Fruit fly (Drosophila melanogaster) Kc167 (cell line): ENCODE results near the gene wapl.

Source experiments
- Sin3A ChIP-seq: fragments of >200 bp; optimal IDR thresholded peaks from 2 replicates; lab custom pipeline; 2018; ENCODE audit warnings: missing external identifiers
- h ChIP-seq: fragments of >200 bp; optimal IDR thresholded peaks from 3 replicates; lab custom pipeline; 2018; ENCODE audit warnings: missing external identifiers
- psq ChIP-seq: fragments of >200 bp; optimal IDR thresholded peaks from 2 replicates; lab custom pipeline; 2017; ENCODE audit warnings: missing external identifiers
- ttk ChIP-seq: sonication (Bioruptor generic); optimal IDR thresholded peaks from 2 replicates; lab custom pipeline; 2017; ENCODE audit warnings: missing external identifiers

DNA sequence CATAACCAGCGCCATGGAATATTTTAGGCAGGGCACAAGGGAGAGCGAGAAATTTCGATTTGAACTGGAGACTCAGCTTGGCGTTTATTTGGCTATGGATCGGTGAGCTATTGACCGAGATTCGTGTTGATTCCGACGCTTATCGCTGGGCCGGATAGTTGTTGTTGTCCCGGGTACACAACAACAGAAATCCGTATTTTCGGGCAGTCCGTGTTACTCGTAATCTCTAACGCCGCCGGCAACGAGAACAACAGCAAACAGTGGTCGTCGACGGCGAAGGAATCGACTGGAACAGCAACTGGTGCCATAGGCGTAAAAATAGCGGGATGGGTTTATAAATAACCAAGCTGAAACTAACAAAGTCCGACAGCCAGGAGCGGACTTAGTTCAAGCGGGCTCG, 33.1 kb upstream of the wapl start:
- no peak for TF ChIP-seq Sin3A (lab: Kevin White, UChicago)
- no peak for TF ChIP-seq psq
- no peak for TF ChIP-seq ttk (lab: Kevin White, UChicago)
- TF ChIP-seq h = no peak
